Fruit fly (Drosophila melanogaster) whole organism, adult: ENCODE data around the gene CG15023.

Source experiments
- CG11617 ChIP-seq: fragments of 200-800 bp; sonication (Bioruptor generic); optimal IDR thresholded peaks from 2 replicates; lab custom pipeline; 2017; ENCODE audit warnings: mild to moderate bottlenecking, missing biosample characterization, missing genetic modification reagents, missing genetic modification characterization
- CG12768 ChIP-seq: fragments of 200-800 bp; sonication (Bioruptor generic); optimal IDR thresholded peaks from 2 replicates; lab custom pipeline; 2017; ENCODE audit warnings: missing biosample characterization, missing genetic modification characterization, mild to moderate bottlenecking, moderate library complexity, missing genetic modification reagents
- CG5204 ChIP-seq: fragments of 200-800 bp; sonication (Bioruptor generic); optimal IDR thresholded peaks from 2 replicates; lab custom pipeline; 2016; ENCODE audit warnings: missing biosample characterization, missing genetic modification characterization
- Clk ChIP-seq: fragments of 200-800 bp; sonication (Bioruptor generic); optimal IDR thresholded peaks from 2 replicates; lab custom pipeline; 2017; ENCODE audit warnings: missing biosample characterization, missing genetic modification characterization
- Crg-1 ChIP-seq: fragments of 200-800 bp; sonication (Bioruptor generic); optimal IDR thresholded peaks from 2 replicates; lab custom pipeline; 2016; ENCODE audit warnings: missing biosample characterization, missing genetic modification characterization
- Mnt ChIP-seq: fragments of 200-800 bp; sonication (Bioruptor generic); optimal IDR thresholded peaks from 2 replicates; lab custom pipeline; 2016; ENCODE audit warnings: missing biosample characterization, mild to moderate bottlenecking, missing genetic modification characterization
- cic ChIP-seq: fragments of 200-800 bp; sonication (Bioruptor generic); optimal IDR thresholded peaks from 2 replicates; lab custom pipeline; 2017; ENCODE audit warnings: missing biosample characterization, mild to moderate bottlenecking, missing genetic modification characterization, moderate library complexity
- cnc ChIP-seq, 2 experiments: fragments of >200 bp; optimal IDR thresholded peaks; 2 replicates each; lab custom pipeline; 2017
- kay ChIP-seq: fragments of 200-800 bp; sonication (Bioruptor generic); peaks from one replicate; lab custom pipeline; 2016; ENCODE audit warnings: missing biosample characterization, missing genetic modification characterization, borderline replicate concordance

DNA sequence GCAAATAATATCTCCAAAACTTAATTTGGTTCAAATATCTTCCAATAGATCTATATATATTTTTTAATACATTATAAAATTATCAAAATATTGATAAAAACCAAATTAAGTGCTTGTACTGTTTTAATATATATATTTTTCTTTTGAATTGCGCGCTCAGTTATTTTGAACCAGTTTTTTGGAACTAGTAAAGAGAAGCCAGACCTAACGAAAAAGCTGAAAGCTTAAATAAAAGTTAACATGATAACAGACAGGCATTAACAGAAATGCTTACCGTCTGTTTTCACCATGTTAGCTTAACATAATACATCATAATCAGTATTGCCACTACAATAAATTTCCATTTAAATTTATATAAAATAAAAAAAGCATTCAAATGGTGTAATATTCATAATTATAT is 49.0 kb upstream of the CG15023 start:
- no peak for TF ChIP-seq Clk (GFP tag; lab: Kevin White, UChicago)
- no peak for TF ChIP-seq kay (GFP tag; lab: Kevin White, UChicago)
- TF ChIP-seq CG12768 (GFP tag; lab: Kevin White, UChicago) = no peak
- no peak for TF ChIP-seq Crg-1 (GFP tag; lab: Kevin White, UChicago)
- TF ChIP-seq CG11617 (GFP tag; lab: Kevin White, UChicago) = no peak
- TF ChIP-seq CG5204 (GFP tag; lab: Kevin White, UChicago) = no peak
- no peak for TF ChIP-seq Mnt
- no peak for TF ChIP-seq cnc (optimal IDR thresholded peaks at IDR 0.05; lab: Kevin White, UChicago)
- no peak for TF ChIP-seq cic (GFP tag; lab: Kevin White, UChicago)
